Fruit fly (Drosophila melanogaster) whole organism, embryonic: Measurements from ENCODE around the gene CG10286.

Source experiments
- Aef1 ChIP-seq: fragments of 200-800 bp; sonication (Bioruptor generic); IDR thresholded peaks from 3 replicates; pipeline ENCODE4 v1.3.6; 2022; ENCODE audit warnings: missing biosample characterization, missing genetic modification characterization
- BEAF-32 ChIP-seq: fragments of 200-800 bp; sonication (Bioruptor generic); optimal IDR thresholded peaks from 3 replicates; lab custom pipeline; 2017; ENCODE audit warnings: missing biosample characterization, missing genetic modification characterization, mild to moderate bottlenecking, moderate library complexity, missing genetic modification reagents
- CG10267 ChIP-seq: fragments of 200-800 bp; sonication (Bioruptor generic); optimal IDR thresholded peaks from 2 replicates; lab custom pipeline; 2018; ENCODE audit warnings: missing biosample characterization, mild to moderate bottlenecking, missing genetic modification characterization, moderate library complexity
- CG11085 ChIP-seq: fragments of 200-800 bp; sonication (Bioruptor generic); IDR thresholded peaks from 2 replicates; pipeline ENCODE4 v1.3.6; 2022; ENCODE audit warnings: missing biosample characterization, missing genetic modification characterization
- CG11723 ChIP-seq: fragments of 200-800 bp; sonication (Bioruptor generic); optimal IDR thresholded peaks from 2 replicates; lab custom pipeline; 2017; ENCODE audit warnings: missing biosample characterization, mild to moderate bottlenecking, missing genetic modification characterization
- CG12391 ChIP-seq: fragments of 200-800 bp; sonication (Bioruptor generic); optimal IDR thresholded peaks from 3 replicates; lab custom pipeline; 2018; ENCODE audit warnings: missing biosample characterization, mild to moderate bottlenecking, missing genetic modification characterization, moderate library complexity
- CG12744 ChIP-seq: fragments of 200-800 bp; sonication (Bioruptor generic); optimal IDR thresholded peaks from 2 replicates; lab custom pipeline; 2016; ENCODE audit warnings: missing biosample characterization, missing genetic modification characterization
- CG13296 ChIP-seq: fragments of 200-800 bp; sonication (Bioruptor generic); optimal IDR thresholded peaks from 3 replicates; lab custom pipeline; 2018; ENCODE audit warnings: missing biosample characterization, mild to moderate bottlenecking, missing genetic modification characterization
- CG14014 ChIP-seq: fragments of 200-800 bp; sonication (Bioruptor generic); IDR thresholded peaks from 2 replicates; pipeline ENCODE4 v1.3.6; 2022; ENCODE audit warnings: missing biosample characterization, missing genetic modification characterization
- CG16863 ChIP-seq: fragments of 200-800 bp; sonication (Bioruptor generic); optimal IDR thresholded peaks from 3 replicates; lab custom pipeline; 2016; ENCODE audit warnings: missing biosample characterization, missing genetic modification characterization
- CG17385 ChIP-seq: fragments of 200-800 bp; sonication (Bioruptor generic); optimal IDR thresholded peaks from 3 replicates; lab custom pipeline; 2018; ENCODE audit warnings: missing biosample characterization, mild to moderate bottlenecking, missing genetic modification characterization
- CG18476 ChIP-seq: fragments of 200-800 bp; sonication (Bioruptor generic); optimal IDR thresholded peaks from 2 replicates; lab custom pipeline; 2016; ENCODE audit warnings: missing biosample characterization, mild to moderate bottlenecking, missing genetic modification characterization
- CG31365 ChIP-seq: fragments of 200-800 bp; sonication (Bioruptor generic); optimal IDR thresholded peaks from 2 replicates; lab custom pipeline; 2018; ENCODE audit warnings: missing biosample characterization, mild to moderate bottlenecking, missing genetic modification characterization
- CG3163 ChIP-seq: fragments of 200-800 bp; sonication (Bioruptor generic); optimal IDR thresholded peaks from 3 replicates; lab custom pipeline; 2016; ENCODE audit warnings: missing biosample characterization, missing genetic modification characterization
- CG34224 ChIP-seq: fragments of 200-800 bp; sonication (Bioruptor generic); IDR thresholded peaks from 3 replicates; pipeline ENCODE4 v1.3.6; 2022; ENCODE audit warnings: missing biosample characterization, missing genetic modification characterization; ENCODE audit not compliant: partially characterized antibody
- CG4328 ChIP-seq: fragments of 200-800 bp; sonication (Bioruptor generic); optimal IDR thresholded peaks from 3 replicates; lab custom pipeline; 2017; ENCODE audit warnings: missing biosample characterization, missing genetic modification reagents, missing genetic modification characterization
- CG4424 ChIP-seq: fragments of 200-800 bp; sonication (Bioruptor generic); optimal IDR thresholded peaks from 3 replicates; lab custom pipeline; 2016; ENCODE audit warnings: missing biosample characterization, missing genetic modification characterization
- CG6254 ChIP-seq: fragments of 200-800 bp; sonication (Bioruptor generic); optimal IDR thresholded peaks from 3 replicates; lab custom pipeline; 2017; ENCODE audit warnings: mild to moderate bottlenecking, missing biosample characterization, missing genetic modification reagents, missing genetic modification characterization
- CG6683 ChIP-seq: fragments of 200-800 bp; sonication (Bioruptor generic); optimal IDR thresholded peaks from 2 replicates; lab custom pipeline; 2017; ENCODE audit warnings: missing biosample characterization, mild to moderate bottlenecking, missing genetic modification characterization, missing genetic modification reagents
- CG6854 ChIP-seq: fragments of 200-800 bp; sonication (Bioruptor generic); optimal IDR thresholded peaks from 3 replicates; lab custom pipeline; 2017; ENCODE audit warnings: missing biosample characterization, mild to moderate bottlenecking, missing genetic modification characterization
- CG8478 ChIP-seq: fragments of >200 bp; optimal IDR thresholded peaks from 2 replicates; lab custom pipeline; 2018
- CG9797 ChIP-seq: fragments of 200-800 bp; sonication (Bioruptor generic); optimal IDR thresholded peaks from 3 replicates; lab custom pipeline; 2018; ENCODE audit warnings: missing biosample characterization, mild to moderate bottlenecking, missing genetic modification characterization
- CHES-1-like ChIP-seq: fragments of 200-800 bp; sonication (Bioruptor generic); optimal IDR thresholded peaks from 2 replicates; lab custom pipeline; 2016; ENCODE audit warnings: missing biosample characterization, missing genetic modification characterization
- CoRest ChIP-seq: fragments of 200-800 bp; sonication (Bioruptor generic); optimal IDR thresholded peaks from 3 replicates; lab custom pipeline; 2018; ENCODE audit warnings: missing biosample characterization, mild to moderate bottlenecking, missing genetic modification characterization, moderate library complexity
- GATAe ChIP-seq: fragments of 200-800 bp; sonication (Bioruptor generic); conservative IDR thresholded peaks from 2 replicates; pipeline ENCODE4 v1.3.6; 2022; ENCODE audit warnings: missing biosample characterization, missing genetic modification characterization
- HLHmδ ChIP-seq: fragments of 200-800 bp; sonication (Bioruptor generic); optimal IDR thresholded peaks from 2 replicates; lab custom pipeline; 2018; ENCODE audit warnings: missing biosample characterization, mild to moderate bottlenecking, missing genetic modification characterization, moderate library complexity
- Hsf ChIP-seq: fragments of 200-800 bp; sonication (Bioruptor generic); optimal IDR thresholded peaks from 3 replicates; lab custom pipeline; 2016; ENCODE audit warnings: missing biosample characterization, missing genetic modification characterization
- Kr ChIP-seq: fragments of 200-800 bp; sonication (Bioruptor generic); optimal IDR thresholded peaks from 2 replicates; lab custom pipeline; 2017; ENCODE audit warnings: missing biosample characterization, mild to moderate bottlenecking, missing genetic modification characterization
- Lhr ChIP-seq: fragments of 200-800 bp; sonication (Bioruptor generic); optimal IDR thresholded peaks from 3 replicates; lab custom pipeline; 2017; ENCODE audit warnings: mild to moderate bottlenecking, missing biosample characterization, missing genetic modification reagents, missing genetic modification characterization
- Mrtf ChIP-seq: fragments of 200-800 bp; sonication (Bioruptor generic); IDR thresholded peaks from 3 replicates; pipeline ENCODE4 v1.3.6; 2022; ENCODE audit warnings: missing biosample characterization, missing genetic modification characterization
- Neu2 ChIP-seq: fragments of 200-800 bp; sonication (Bioruptor generic); optimal IDR thresholded peaks from 3 replicates; lab custom pipeline; 2016; ENCODE audit warnings: missing biosample characterization, missing genetic modification characterization, borderline replicate concordance
- Pdp1 ChIP-seq, 2 experiments: fragments of 200-800 bp; sonication (Bioruptor generic); optimal IDR thresholded peaks; 3 replicates each; lab custom pipeline; 2016; ENCODE audit warnings: missing biosample characterization in 2 of 2, missing genetic modification characterization in 2 of 2, mild to moderate bottlenecking in 1 of 2, moderate library complexity in 1 of 2
- al ChIP-seq: fragments of 200-800 bp; sonication (Bioruptor generic); IDR thresholded peaks from 2 replicates; pipeline ENCODE4 v1.3.6; 2022; ENCODE audit warnings: missing biosample characterization, missing genetic modification characterization
- ara ChIP-seq: fragments of 200-800 bp; sonication (Bioruptor generic); IDR thresholded peaks from 2 replicates; pipeline ENCODE4 v1.3.6; 2022; ENCODE audit warnings: missing biosample characterization, missing genetic modification characterization
- bbx ChIP-seq: fragments of 200-800 bp; sonication (Bioruptor generic); IDR thresholded peaks from 2 replicates; pipeline ENCODE4 v1.3.6; 2022; ENCODE audit warnings: missing biosample characterization, missing genetic modification characterization; ENCODE audit not compliant: partially characterized antibody
- br ChIP-seq: fragments of >200 bp; optimal IDR thresholded peaks from 2 replicates; lab custom pipeline; 2017
- cwo ChIP-seq: fragments of 200-800 bp; sonication (Bioruptor generic); optimal IDR thresholded peaks from 3 replicates; lab custom pipeline; 2017; ENCODE audit warnings: missing biosample characterization, missing genetic modification characterization, mild to moderate bottlenecking, moderate library complexity, missing genetic modification reagents
- danr ChIP-seq: fragments of 200-800 bp; sonication (Bioruptor generic); IDR thresholded peaks from 2 replicates; pipeline ENCODE4 v1.3.6; 2022; ENCODE audit warnings: missing biosample characterization, missing genetic modification characterization
- ems ChIP-seq: fragments of 200-800 bp; sonication (Bioruptor generic); optimal IDR thresholded peaks from 3 replicates; lab custom pipeline; 2016; ENCODE audit warnings: missing biosample characterization, missing genetic modification characterization
- fd102C ChIP-seq: fragments of 200-800 bp; sonication (Bioruptor generic); optimal IDR thresholded peaks from 2 replicates; lab custom pipeline; 2018; ENCODE audit warnings: missing biosample characterization, mild to moderate bottlenecking, missing genetic modification characterization, moderate library complexity
- fd64A ChIP-seq: fragments of 200-800 bp; sonication (Bioruptor generic); optimal IDR thresholded peaks from 3 replicates; lab custom pipeline; 2018; ENCODE audit warnings: missing biosample characterization, mild to moderate bottlenecking, missing genetic modification characterization
- fru ChIP-seq: fragments of >200 bp; optimal IDR thresholded peaks from 2 replicates; lab custom pipeline; 2017
- hkb ChIP-seq, 2 experiments: fragments of 200-800 bp in 1 of 2; fragments of >200 bp in 1 of 2; sonication (Bioruptor generic) in 1 of 2; IDR thresholded peaks in 1 of 2; optimal IDR thresholded peaks in 1 of 2; 2 replicates each; pipeline versions ENCODE4 v1.3.6 to Lab custom; 2017 to 2022; ENCODE audit warnings: missing biosample characterization in 1 of 2, missing genetic modification characterization in 1 of 2
- kay ChIP-seq: fragments of 200-800 bp; sonication (Bioruptor generic); optimal IDR thresholded peaks from 2 replicates; lab custom pipeline; 2016; ENCODE audit warnings: missing biosample characterization, missing genetic modification characterization
- mirr ChIP-seq: fragments of 200-800 bp; sonication (Bioruptor generic); optimal IDR thresholded peaks from 3 replicates; lab custom pipeline; 2018; ENCODE audit warnings: missing biosample characterization, mild to moderate bottlenecking, missing genetic modification characterization
- onecut ChIP-seq: fragments of 200-800 bp; sonication (Bioruptor generic); IDR thresholded peaks from 2 replicates; pipeline ENCODE4 v1.3.6; 2022; ENCODE audit warnings: missing biosample characterization, missing genetic modification characterization
- row ChIP-seq: fragments of 200-800 bp; sonication (Bioruptor generic); IDR thresholded peaks from 3 replicates; pipeline ENCODE4 v1.3.6; 2022; ENCODE audit warnings: missing biosample characterization, missing genetic modification characterization
- sob ChIP-seq: fragments of 200-800 bp; sonication (Bioruptor generic); IDR thresholded peaks from 2 replicates; pipeline ENCODE4 v1.3.6; 2022; ENCODE audit warnings: missing biosample characterization, missing genetic modification characterization
- tll ChIP-seq, 2 experiments: fragments of 200-800 bp in 1 of 2; fragments of >200 bp in 1 of 2; sonication (Bioruptor generic) in 1 of 2; optimal IDR thresholded peaks; 2 replicates each; lab custom pipeline; 2017 to 2019; ENCODE audit warnings: missing biosample characterization in 2 of 2, missing genetic modification characterization in 2 of 2, mild to moderate bottlenecking in 1 of 2, moderate library complexity in 1 of 2
- twi ChIP-seq: fragments of 200-800 bp; optimal IDR thresholded peaks from 2 replicates; lab custom pipeline; 2019; ENCODE audit warnings: missing biosample characterization, mild to moderate bottlenecking, missing genetic modification characterization, moderate library complexity
- vfl ChIP-seq: fragments of 200-800 bp; sonication (Bioruptor generic); optimal IDR thresholded peaks from 2 replicates; lab custom pipeline; 2016; ENCODE audit warnings: missing biosample characterization, missing genetic modification characterization

CG10286 gene

dm6 chr3R:6368100-6368499, 665 bp upstream of the CG10286 start, which contains the start of gene CG42724 (continued):
- TF ChIP-seq CG16863 (GFP tag; lab: Kevin White, UChicago) (peak; percentile 70), ems (GFP tag; lab: Kevin White, UChicago) (peak; percentile 79), Neu2 (no peak), hkb (optimal IDR thresholded peaks at IDR 0.05; lab: Kevin White, UChicago) (peak; percentile 42), hkb (GFP tag; IDR thresholded peaks at IDR 0.05; lab: Robert Waterston, UW) (no peak), Aef1 (peak; percentile 39; the same call in 2 of the 3 replicates), CG31365 (tag; lab: Kevin White, UChicago) (no peak), Pdp1 (GFP tag; optimal IDR thresholded peaks at IDR 0.05; lab: Kevin White, UChicago) (peak; percentile 74 to 80), CoRest (tag; lab: Kevin White, UChicago) (no peak), tll (GFP tag; optimal IDR thresholded peaks at IDR 0.05; lab: Kevin White, UChicago) (no peak), danr (GFP tag; lab: Robert Waterston, UW) (0 out of 2 replicates have a peak, but pooled peaks have one; percentile 33), CG6854 (GFP tag; lab: Kevin White, UChicago) (no peak), fru (lab: Kevin White, UChicago) (peak; percentile 60), CG11723 (GFP tag; lab: Kevin White, UChicago) (no peak), Mrtf (0 out of 3 replicates have a peak, but pooled peaks have one; percentile 44), fd64A (no peak), sob (peak; percentile 45), al (peak; percentile 32; the same call in 1 of the 2 replicates), CG4424 (GFP tag; lab: Kevin White, UChicago) (peak; percentile 19), CG4328 (GFP tag; lab: Kevin White, UChicago) (no peak), CG12391 (no peak), Lhr (GFP tag; lab: Kevin White, UChicago) (peak; percentile 79), GATAe (no peak), fd102C (GFP tag; lab: Kevin White, UChicago) (no peak), Hsf (GFP tag; lab: Kevin White, UChicago) (peak; percentile 63), CG12744 (GFP tag; lab: Kevin White, UChicago) (peak; percentile 36), CG6254 (GFP tag; lab: Kevin White, UChicago) (no peak), BEAF-32 (GFP tag; lab: Kevin White, UChicago) (peak; percentile 59), CG3163 (GFP tag; lab: Kevin White, UChicago) (peak; percentile 60), CG11085 (GFP tag; lab: Robert Waterston, UW) (no peak), bbx (no peak), cwo (GFP tag; lab: Kevin White, UChicago) (no peak), CG17385 (GFP tag; lab: Kevin White, UChicago) (no peak), vfl (peak; percentile 37), CG9797 (GFP tag; lab: Kevin White, UChicago) (peak; percentile 58), CG34224 (no peak), CG14014 (no peak), CHES-1-like (GFP tag; lab: Kevin White, UChicago) (peak; percentile 88), twi (tag; lab: Kevin White, UChicago) (no peak), onecut (GFP tag; lab: Robert Waterston, UW) (no peak), kay (peak; percentile 12), CG13296 (GFP tag; lab: Kevin White, UChicago) (no peak), CG18476 (no peak), br (no peak), CG8478 (lab: Kevin White, UChicago) (no peak), row (GFP tag; lab: Robert Waterston, UW) (peak; percentile 89), mirr (no peak), CG6683 (GFP tag; lab: Kevin White, UChicago) (no peak), ara (GFP tag; lab: Robert Waterston, UW) (0 out of 2 replicates have a peak, but pooled peaks have one; percentile 27), CG10267 (peak; percentile 35), Kr (GFP tag; lab: Kevin White, UChicago) (no peak), HLHmδ (GFP tag; lab: Kevin White, UChicago) (no peak)
